Fruit fly (Drosophila melanogaster) whole organism, prepupa: ENCODE results near the gene Jhbp15.
A peak's percentile ranks its signal among the peaks of the same experiment; 100 is the strongest.

Experiments
- CG10631 ChIP-seq: fragments of 200-800 bp; sonication (Bioruptor generic); optimal IDR thresholded peaks from 2 replicates; lab custom pipeline; 2016; ENCODE audit warnings: missing biosample characterization, missing genetic modification characterization
- CG6854 ChIP-seq: fragments of 200-800 bp; sonication (Bioruptor generic); optimal IDR thresholded peaks from 2 replicates; lab custom pipeline; 2017; ENCODE audit warnings: missing biosample characterization, mild to moderate bottlenecking, missing genetic modification characterization
- CG8119 ChIP-seq: fragments of 200-800 bp; sonication (Bioruptor generic); IDR thresholded peaks from 3 replicates; pipeline ENCODE4 v1.3.6; 2022; ENCODE audit warnings: missing biosample characterization, missing genetic modification characterization
- Lpt ChIP-seq: fragments of 200-800 bp; sonication (Bioruptor generic); optimal IDR thresholded peaks from 3 replicates; lab custom pipeline; 2016; ENCODE audit warnings: missing biosample characterization, missing genetic modification characterization
- esn ChIP-seq: fragments of 200-800 bp; sonication (Bioruptor generic); optimal IDR thresholded peaks from 2 replicates; lab custom pipeline; 2016; ENCODE audit warnings: missing biosample characterization, mild to moderate bottlenecking, missing genetic modification characterization, moderate library complexity
- lz ChIP-seq: fragments of 200-800 bp; sonication (Bioruptor generic); optimal IDR thresholded peaks from 3 replicates; lab custom pipeline; 2016; ENCODE audit warnings: missing biosample characterization, missing genetic modification characterization
- topi ChIP-seq: fragments of 200-800 bp; sonication (Bioruptor generic); optimal IDR thresholded peaks from 3 replicates; lab custom pipeline; 2016; ENCODE audit warnings: missing biosample characterization, missing genetic modification characterization

DNA sequence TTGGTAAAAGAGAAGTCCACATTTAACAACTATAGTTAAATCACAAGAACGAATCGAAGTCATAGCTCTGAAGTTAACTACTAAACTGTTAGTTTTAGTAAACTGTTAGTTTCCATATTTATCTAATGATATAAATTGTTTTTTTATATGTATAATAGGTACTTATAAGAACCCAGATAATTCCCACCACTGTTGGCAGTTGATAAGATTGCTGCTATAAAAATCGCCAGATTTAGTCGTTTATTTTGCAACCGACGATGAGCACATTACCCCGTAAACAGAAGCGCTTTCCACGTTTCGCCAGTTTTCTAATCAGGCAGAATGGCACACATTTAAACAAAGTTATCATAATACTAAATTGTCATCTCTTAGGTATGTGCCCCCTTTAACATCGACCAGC, 31.7 kb downstream of the Jhbp15 start:
- TF ChIP-seq esn (peak; percentile 4), CG10631 (no peak), Lpt (GFP tag; lab: Kevin White, UChicago) (no peak), lz (GFP tag; lab: Kevin White, UChicago) (no peak), CG6854 (GFP tag; lab: Kevin White, UChicago) (no peak), CG8119 (GFP tag; lab: Robert Waterston, UW) (no peak), topi (GFP tag; lab: Kevin White, UChicago) (no peak)
